Fruit fly (Drosophila melanogaster): ENCODE results near the gene CG32645.

- TF ChIP-seq Dll (optimal IDR thresholded peaks at IDR 0.05) (no peak), psq (optimal IDR thresholded peaks at IDR 0.05) (no peak), CG8478 (optimal IDR thresholded peaks at IDR 0.05) (no peak), EcR (GFP tag; optimal IDR thresholded peaks at IDR 0.05) (no peak), usp (GFP tag; optimal IDR thresholded peaks at IDR 0.05) (no peak)
These were observed 29.3 kb upstream of the CG32645 start for dm6 chrX:13109583-13110126.

Data from whole organism.